Worm (Caenorhabditis elegans): ENCODE measurements around the gene nipi-4.

nipi-4 gene

DNA sequence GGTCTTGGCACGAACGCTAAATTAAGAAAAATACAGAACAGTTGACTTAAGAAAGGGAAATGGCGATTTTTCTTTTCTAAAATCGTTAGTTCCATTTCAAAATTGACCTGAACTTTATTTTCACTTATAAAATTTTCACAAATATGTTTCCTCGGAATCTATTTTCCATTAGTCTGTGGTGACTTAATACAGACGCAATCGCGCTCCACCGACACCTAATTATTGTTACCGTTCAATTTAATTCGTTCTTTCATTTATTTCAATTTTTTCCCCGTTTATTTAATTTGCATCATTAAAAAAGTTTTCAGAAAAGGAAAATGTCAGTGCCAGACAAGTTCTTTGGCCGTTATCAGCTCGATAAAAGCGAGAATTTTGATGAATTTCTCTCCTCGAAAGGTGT is 50.3 kb downstream of the nipi-4 start, which contains the start of gene lbp-4 (continued):
- peak; percentile 61 for TF ChIP-seq mep-1 (tag; optimal IDR thresholded peaks at IDR 0.05)
- TF ChIP-seq dpl-1 (GFP tag; optimal IDR thresholded peaks at IDR 0.05), result peak; percentile 23
- TF ChIP-seq ceh-20 (GFP tag; IDR thresholded peaks at IDR 0.05), result no peak
- TF ChIP-seq aha-1 (tag), result peak; percentile 17
- no peak for TF ChIP-seq egl-43 (GFP tag; IDR thresholded peaks at IDR 0.05)
- no peak for TF ChIP-seq nhr-76 (tag; optimal IDR thresholded peaks at IDR 0.05)
- no peak for TF ChIP-seq ctbp-1 (GFP tag; IDR thresholded peaks at IDR 0.05)
- peak; percentile 89 for TF ChIP-seq mes-2 (tag; optimal IDR thresholded peaks at IDR 0.05; ENCODE audit: poor library complexity, severe bottlenecking)
- TF ChIP-seq duxl-1 (tag; optimal IDR thresholded peaks at IDR 0.05; ENCODE audit: poor library complexity), result no peak
- no peak for TF ChIP-seq tag-97 (GFP tag; IDR thresholded peaks at IDR 0.05)
- peak; percentile 32 for TF ChIP-seq nhr-28 (tag; optimal IDR thresholded peaks at IDR 0.05)
- TF ChIP-seq pha-4 (GFP tag; IDR thresholded peaks at IDR 0.05), result no peak
- no peak for TF ChIP-seq pha-4 (tag; optimal IDR thresholded peaks at IDR 0.05)
- no peak for TF ChIP-seq nhr-41 (GFP tag; IDR thresholded peaks at IDR 0.05)
- TF ChIP-seq gei-8 (GFP tag; optimal IDR thresholded peaks at IDR 0.05), result no peak
- TF ChIP-seq nhr-102 (tag; optimal IDR thresholded peaks at IDR 0.05), result no peak
- no peak for TF ChIP-seq F10B5.3 (tag; optimal IDR thresholded peaks at IDR 0.05)
- no peak for TF ChIP-seq zfp-2 (tag; optimal IDR thresholded peaks at IDR 0.05)
- peak; percentile 88 for TF ChIP-seq lin-38 (GFP tag; IDR thresholded peaks at IDR 0.05)

DNA sequence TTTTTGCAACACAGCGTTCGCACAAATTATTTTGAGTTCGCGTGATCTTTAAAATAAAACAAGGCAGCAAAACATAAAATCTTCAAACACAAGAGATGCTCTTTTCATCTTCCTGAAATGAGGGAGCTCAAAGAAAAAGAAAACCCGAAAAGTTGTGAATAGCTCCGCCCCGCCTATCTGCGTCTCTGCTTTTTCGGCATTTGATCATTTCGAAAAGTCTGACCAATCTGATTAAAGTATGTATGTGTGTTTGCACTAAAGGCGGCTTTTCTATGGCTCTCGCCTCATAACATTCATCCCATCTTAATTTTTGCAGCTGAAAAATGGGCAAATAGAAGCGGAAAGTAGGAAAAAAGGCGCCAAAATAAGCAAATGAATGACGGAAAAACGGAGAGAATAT is 51.0 kb downstream of the nipi-4 start:
- TF ChIP-seq saeg-2 (GFP tag; IDR thresholded peaks at IDR 0.05) (no peak), fkh-10 (GFP tag; optimal IDR thresholded peaks at IDR 0.05) (peak; percentile 19)
